Fruit fly (Drosophila melanogaster) whole organism, wandering third instar larva: Measurements from ENCODE around the gene Cngl.

Experiments used
- CG32264 ChIP-seq: fragments of 200-800 bp; sonication (Bioruptor generic); optimal IDR thresholded peaks from 2 replicates; lab custom pipeline; 2016; ENCODE audit warnings: missing biosample characterization, missing genetic modification characterization
- h ChIP-seq: fragments of 200-800 bp; sonication (Bioruptor generic); optimal IDR thresholded peaks from 3 replicates; lab custom pipeline; 2016; ENCODE audit warnings: missing biosample characterization, mild to moderate bottlenecking, missing genetic modification characterization
- pan ChIP-seq: fragments of >200 bp; optimal IDR thresholded peaks from 2 replicates; lab custom pipeline; 2017
- tai ChIP-seq: sonication (Bioruptor generic); optimal IDR thresholded peaks from 2 replicates; lab custom pipeline; 2016; ENCODE audit warnings: missing biosample characterization, missing genetic modification characterization

DNA sequence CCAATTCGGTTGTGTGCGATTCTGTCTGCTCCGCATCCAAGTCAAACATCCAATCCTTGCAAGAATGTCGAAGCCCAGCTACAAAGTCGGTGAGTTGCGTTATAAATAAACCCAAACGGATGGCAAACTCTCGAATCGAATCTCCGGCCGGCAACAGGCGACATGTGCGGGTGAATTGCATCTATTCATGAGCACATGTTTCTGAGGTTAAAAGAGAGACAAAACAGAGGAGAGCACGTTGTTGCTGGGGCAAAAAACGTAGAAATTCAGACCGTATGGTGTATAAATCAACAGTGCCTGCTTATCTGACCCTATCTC is 9.2 kb upstream of the Cngl start:
- TF ChIP-seq CG32264 (GFP tag; lab: Kevin White, UChicago) (no peak), h (no peak), tai (GFP tag; lab: Kevin White, UChicago) (no peak), pan (lab: Kevin White, UChicago) (no peak)
